Worm (Caenorhabditis elegans) whole organism, young adult: Measurements from ENCODE around the gene F52H2.15.

Source experiments
- F23B12.7 ChIP-seq: sonication (generic microtip); optimal IDR thresholded peaks from 2 replicates; lab custom pipeline; 2017; ENCODE audit warnings: missing genetic modification characterization, mild to moderate bottlenecking, missing compliant biosample characterization, antibody characterized with exemption, moderate library complexity; ENCODE audit not compliant: insufficient read depth
- dox-1 ChIP-seq: fragments of 200-800 bp; sonication (Bioruptor generic); IDR thresholded peaks from 2 replicates; pipeline ENCODE4 v1.3.6; 2022; ENCODE audit warnings: missing genetic modification reagents, missing genetic modification characterization, missing compliant biosample characterization
- dpl-1 ChIP-seq: fragments of 150-350 bp; optimal IDR thresholded peaks from 2 replicates; lab custom pipeline; 2014; ENCODE audit warnings: missing biosample characterization, missing genetic modification reagents, missing genetic modification characterization
- egl-44 ChIP-seq: fragments of 200-800 bp; sonication (Bioruptor generic); IDR thresholded peaks from 2 replicates; pipeline ENCODE4 v1.3.6; 2022; ENCODE audit warnings: missing genetic modification reagents, missing genetic modification characterization, missing compliant biosample characterization
- egrh-3 ChIP-seq: fragments of 200-800 bp; sonication (Bioruptor generic); IDR thresholded peaks from 2 replicates; pipeline ENCODE4 v1.3.6; 2022; ENCODE audit warnings: missing genetic modification reagents, missing genetic modification characterization, missing compliant biosample characterization
- hlh-12 ChIP-seq: sonication (generic microtip); optimal IDR thresholded peaks from 2 replicates; lab custom pipeline; 2016; ENCODE audit warnings: missing genetic modification characterization, missing compliant biosample characterization
- mel-28 ChIP-seq: sonication (generic microtip); optimal IDR thresholded peaks from 2 replicates; lab custom pipeline; 2016; ENCODE audit warnings: borderline replicate concordance, mild to moderate bottlenecking, missing genetic modification characterization, missing compliant biosample characterization
- mxl-1 ChIP-seq: sonication (generic microtip); optimal IDR thresholded peaks from 2 replicates; lab custom pipeline; 2016; ENCODE audit warnings: missing genetic modification characterization, missing compliant biosample characterization
- pha-4 ChIP-seq: fragments of 150-350 bp; sonication (generic microtip); optimal IDR thresholded peaks from 2 replicates; lab custom pipeline; 2014; ENCODE audit warnings: missing biosample characterization, missing genetic modification reagents, missing genetic modification characterization
- unc-62 ChIP-seq: fragments of 150-350 bp; optimal IDR thresholded peaks from 2 replicates; lab custom pipeline; 2014; ENCODE audit warnings: missing biosample characterization, missing genetic modification reagents, missing genetic modification characterization

- TF ChIP-seq hlh-12 (tag; lab: Kevin White, UChicago) (no peak), mel-28 (no peak), unc-62 (GFP tag; lab: Kevin White, UChicago) (no peak), egl-44 (GFP tag; lab: Robert Waterston, UW) (no peak), mxl-1 (tag; lab: Kevin White, UChicago) (no peak), pha-4 (no peak), egrh-3 (GFP tag; lab: Robert Waterston, UW) (no peak), F23B12.7 (tag; lab: Kevin White, UChicago) (no peak), dox-1 (GFP tag; lab: Robert Waterston, UW) (no peak), dpl-1 (GFP tag; lab: Kevin White, UChicago) (no peak)
Observed at ce11 chrX:2614158-2614557, 49.0 kb downstream of the F52H2.15 start.
